Worm (Caenorhabditis elegans) whole organism, L1 larva: ENCODE measurements around the gene xbx-6.

Experiments used
- C34B4.2 ChIP-seq: sonication (generic microtip); optimal IDR thresholded peaks from 2 replicates; lab custom pipeline; 2017; ENCODE audit warnings: mild to moderate bottlenecking, missing genetic modification characterization, missing compliant biosample characterization
- Y116A8C.19 ChIP-seq: sonication (generic microtip); optimal IDR thresholded peaks from 2 replicates; lab custom pipeline; 2016; ENCODE audit warnings: missing compliant biosample characterization, missing genetic modification characterization, borderline replicate concordance
- aha-1 ChIP-seq: fragments of 150-350 bp; optimal IDR thresholded peaks from 2 replicates; lab custom pipeline; 2014; ENCODE audit warnings: missing biosample characterization, missing genetic modification characterization
- aly-2 ChIP-seq: fragments of 150-350 bp; optimal IDR thresholded peaks from 2 replicates; lab custom pipeline; 2014; ENCODE audit warnings: missing biosample characterization, missing genetic modification characterization
- ceh-63 ChIP-seq: fragments of 200-800 bp; sonication (Bioruptor generic); optimal IDR thresholded peaks from 2 replicates; lab custom pipeline; 2018; ENCODE audit warnings: mild to moderate bottlenecking, missing genetic modification characterization, missing compliant biosample characterization
- ceh-82 ChIP-seq, 3 experiments: fragments of 150-350 bp in 1 of 3; sonication (generic microtip) in 2 of 3; optimal IDR thresholded peaks; 2 replicates each; lab custom pipeline; 2014 to 2017; ENCODE audit warnings: missing biosample characterization in 3 of 3, missing genetic modification characterization in 3 of 3
- dpl-1 ChIP-seq, 3 experiments: fragments of 150-350 bp in 2 of 3; sonication (generic microtip) in 1 of 3; optimal IDR thresholded peaks; 2 replicates each; lab custom pipeline; 2014 to 2017; ENCODE audit warnings: missing biosample characterization in 3 of 3, missing genetic modification characterization in 3 of 3, missing genetic modification reagents in 3 of 3
- dsc-1 ChIP-seq: sonication (generic microtip); optimal IDR thresholded peaks from 2 replicates; lab custom pipeline; 2016; ENCODE audit warnings: mild to moderate bottlenecking, missing genetic modification characterization, missing compliant biosample characterization
- efl-1 ChIP-seq, 4 experiments: fragments of 150-350 bp; optimal IDR thresholded peaks in 3 of 4; peaks in 1 of 4; 1 replicate in 1 of 4; 2 replicates in 3 of 4; lab custom pipeline; 2014; ENCODE audit warnings: missing biosample characterization in 2 of 4, missing genetic modification characterization in 2 of 4, missing genetic modification reagents in 2 of 4
- elt-2 ChIP-seq: sonication (generic microtip); optimal IDR thresholded peaks from 2 replicates; lab custom pipeline; 2016; ENCODE audit warnings: missing genetic modification characterization, mild to moderate bottlenecking, inconsistent platforms, missing compliant biosample characterization, missing genetic modification reagents
- fkh-10 ChIP-seq: sonication (generic microtip); optimal IDR thresholded peaks from 2 replicates; lab custom pipeline; 2017; ENCODE audit warnings: missing biosample characterization, missing genetic modification reagents, missing genetic modification characterization
- fkh-8 ChIP-seq: sonication (generic microtip); optimal IDR thresholded peaks from 2 replicates; lab custom pipeline; 2016; ENCODE audit warnings: mild to moderate bottlenecking, missing genetic modification characterization, missing compliant biosample characterization
- isw-1 ChIP-seq: fragments of 200-800 bp; sonication (Bioruptor generic); IDR thresholded peaks from 2 replicates; pipeline ENCODE4 v1.3.6; 2022; ENCODE audit warnings: missing genetic modification characterization, missing compliant biosample characterization
- lin-14 ChIP-seq: fragments of 200-800 bp; sonication (Bioruptor generic); optimal IDR thresholded peaks from 2 replicates; lab custom pipeline; 2018; ENCODE audit warnings: mild to moderate bottlenecking, missing genetic modification characterization, moderate library complexity, missing compliant biosample characterization
- lin-35 ChIP-seq, 2 experiments: fragments of 150-350 bp; optimal IDR thresholded peaks; 2 replicates each; lab custom pipeline; 2014; ENCODE audit warnings: missing biosample characterization in 2 of 2, missing genetic modification characterization in 2 of 2, missing genetic modification reagents in 2 of 2
- lsy-2 ChIP-seq, 2 experiments: fragments of 150-350 bp; optimal IDR thresholded peaks; 2 replicates each; lab custom pipeline; 2014; ENCODE audit warnings: missing biosample characterization in 2 of 2, missing genetic modification characterization in 2 of 2
- nhr-11 ChIP-seq: fragments of 150-350 bp; optimal IDR thresholded peaks from 2 replicates; lab custom pipeline; 2014; ENCODE audit warnings: missing biosample characterization, missing genetic modification characterization
- nhr-20 ChIP-seq: sonication (generic microtip); optimal IDR thresholded peaks from 2 replicates; lab custom pipeline; 2016; ENCODE audit warnings: mild to moderate bottlenecking, missing genetic modification characterization, missing compliant biosample characterization
- nhr-28 ChIP-seq: fragments of 150-350 bp; optimal IDR thresholded peaks from 2 replicates; lab custom pipeline; 2014; ENCODE audit warnings: missing biosample characterization, missing genetic modification characterization
- nhr-71 ChIP-seq: sonication (generic microtip); optimal IDR thresholded peaks from 2 replicates; lab custom pipeline; 2016; ENCODE audit warnings: mild to moderate bottlenecking, missing genetic modification characterization, moderate library complexity, missing compliant biosample characterization
- nhr-85 ChIP-seq: sonication (generic microtip); peaks from one replicate; lab custom pipeline; 2016; ENCODE audit warnings: missing genetic modification characterization, inconsistent platforms, missing compliant biosample characterization
- skn-1 ChIP-seq: fragments of 150-350 bp; optimal IDR thresholded peaks from 2 replicates; lab custom pipeline; 2014; ENCODE audit warnings: missing biosample characterization, missing genetic modification characterization
- snu-23 ChIP-seq: sonication (generic microtip); optimal IDR thresholded peaks from 2 replicates; lab custom pipeline; 2016; ENCODE audit warnings: missing genetic modification characterization, missing compliant biosample characterization
- sptf-1 ChIP-seq: fragments of 150-350 bp; optimal IDR thresholded peaks from 2 replicates; lab custom pipeline; 2014; ENCODE audit warnings: missing biosample characterization, missing genetic modification characterization
- swsn-7 ChIP-seq: sonication (generic microtip); optimal IDR thresholded peaks from 2 replicates; lab custom pipeline; 2016; ENCODE audit warnings: missing genetic modification characterization, missing compliant biosample characterization
- tbx-2 ChIP-seq: sonication (generic microtip); optimal IDR thresholded peaks from 2 replicates; lab custom pipeline; 2016; ENCODE audit warnings: missing genetic modification characterization, missing compliant biosample characterization
- tlp-1 ChIP-seq: fragments of 150-350 bp; optimal IDR thresholded peaks from 2 replicates; lab custom pipeline; 2014; ENCODE audit warnings: missing biosample characterization, missing genetic modification characterization
- unc-62 ChIP-seq: fragments of 150-350 bp; optimal IDR thresholded peaks from 2 replicates; lab custom pipeline; 2014; ENCODE audit warnings: missing biosample characterization, missing genetic modification reagents, missing genetic modification characterization
- unc-98 ChIP-seq: fragments of 200-800 bp; sonication (Bioruptor generic); IDR thresholded peaks from 2 replicates; pipeline ENCODE4 v1.3.6; 2022; ENCODE audit warnings: missing genetic modification characterization, missing compliant biosample characterization
- vab-15 ChIP-seq: sonication (generic microtip); optimal IDR thresholded peaks from 2 replicates; lab custom pipeline; 2017; ENCODE audit warnings: missing genotype, mild to moderate bottlenecking, missing genetic modification characterization, missing compliant biosample characterization

xbx-6 gene

ce11 chrV:9663948-9664347, 38.9 kb upstream of the xbx-6 start:
- TF ChIP-seq nhr-11 (tag; lab: Kevin White, UChicago) (no peak), efl-1 (optimal IDR thresholded peaks at IDR 0.05; lab: Kevin White, UChicago) (no peak), efl-1 (GFP tag; optimal IDR thresholded peaks at IDR 0.05 in 1 of 2; lab: Kevin White, UChicago) (peak in 1 of 2 experiments; percentile 28)
- TF ChIP-seq, all 84 proteins: peak for 1

ce11 chrV:9664620-9665019, 38.2 kb upstream of the xbx-6 start:
- TF ChIP-seq sptf-1 (tag; lab: Kevin White, UChicago) (no peak), fkh-10 (GFP tag; lab: Kevin White, UChicago) (peak; percentile 68), lin-14 (GFP tag; lab: Kevin White, UChicago) (peak; percentile 84), aha-1 (tag; lab: Kevin White, UChicago) (no peak), fkh-8 (tag; lab: Kevin White, UChicago) (peak; percentile 71), swsn-7 (tag; lab: Kevin White, UChicago) (peak; percentile 18), tlp-1 (tag; lab: Kevin White, UChicago) (no peak), nhr-71 (tag; lab: Kevin White, UChicago) (peak; percentile 23), vab-15 (tag; lab: Kevin White, UChicago) (no peak), C34B4.2 (tag; lab: Kevin White, UChicago) (no peak), lsy-2 (tag; optimal IDR thresholded peaks at IDR 0.05; lab: Kevin White, UChicago) (peak in 1 of 2 experiments; percentile 43), lin-35 (GFP tag; optimal IDR thresholded peaks at IDR 0.05; lab: Kevin White, UChicago) (peak in 1 of 2 experiments; percentile 38), efl-1 (optimal IDR thresholded peaks at IDR 0.05; lab: Kevin White, UChicago) (peak; percentile 9 to 19), efl-1 (GFP tag; optimal IDR thresholded peaks at IDR 0.05 in 1 of 2; lab: Kevin White, UChicago) (no peak), nhr-11 (tag; lab: Kevin White, UChicago) (no peak), dpl-1 (GFP tag; optimal IDR thresholded peaks at IDR 0.05; lab: Kevin White, UChicago) (peak in 1 of 3 experiments; percentile 4), Y116A8C.19 (tag; lab: Kevin White, UChicago) (no peak), snu-23 (GFP tag; lab: Kevin White, UChicago) (peak; percentile 13), tbx-2 (tag; lab: Kevin White, UChicago) (peak; percentile 38), aly-2 (tag; lab: Kevin White, UChicago) (no peak), ceh-82 (tag; optimal IDR thresholded peaks at IDR 0.05; lab: Kevin White, UChicago) (peak in 2 of 3 experiments; percentile 36 to 64), unc-98 (no peak)

ce11 chrV:9666394-9666793, 36.5 kb upstream of the xbx-6 start, which contains the start of gene ZK287.1:
Gene ZK287.1, plus strand, starts transcription at chrV:9666694.
- TF ChIP-seq ceh-63 (GFP tag; lab: Kevin White, UChicago) (no peak), isw-1 (GFP tag; lab: Robert Waterston, UW) (no peak), lin-14 (GFP tag; lab: Kevin White, UChicago) (peak; percentile 49)

DNA sequence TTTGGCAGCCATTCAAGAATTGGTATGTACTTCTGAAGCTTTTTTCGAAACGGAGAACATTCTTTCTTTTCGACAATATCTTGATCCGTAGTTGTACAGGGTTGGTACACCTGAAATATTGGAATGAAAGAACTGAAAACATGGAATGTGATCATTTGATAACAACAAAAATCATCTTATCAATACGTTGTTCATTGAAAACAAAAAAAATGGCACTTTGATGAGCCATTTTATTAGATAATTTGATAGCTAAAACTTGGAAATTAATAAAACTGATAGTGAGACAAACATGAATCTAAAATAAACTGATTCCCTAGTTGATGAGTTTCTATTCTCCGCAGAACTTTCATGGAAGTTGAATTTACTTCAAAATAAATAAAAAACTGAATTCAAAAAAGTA, 30.4 kb upstream of the xbx-6 start:
- TF ChIP-seq elt-2 (tag; lab: Kevin White, UChicago) (peak; percentile 49), unc-62 (GFP tag; lab: Kevin White, UChicago) (no peak)

DNA sequence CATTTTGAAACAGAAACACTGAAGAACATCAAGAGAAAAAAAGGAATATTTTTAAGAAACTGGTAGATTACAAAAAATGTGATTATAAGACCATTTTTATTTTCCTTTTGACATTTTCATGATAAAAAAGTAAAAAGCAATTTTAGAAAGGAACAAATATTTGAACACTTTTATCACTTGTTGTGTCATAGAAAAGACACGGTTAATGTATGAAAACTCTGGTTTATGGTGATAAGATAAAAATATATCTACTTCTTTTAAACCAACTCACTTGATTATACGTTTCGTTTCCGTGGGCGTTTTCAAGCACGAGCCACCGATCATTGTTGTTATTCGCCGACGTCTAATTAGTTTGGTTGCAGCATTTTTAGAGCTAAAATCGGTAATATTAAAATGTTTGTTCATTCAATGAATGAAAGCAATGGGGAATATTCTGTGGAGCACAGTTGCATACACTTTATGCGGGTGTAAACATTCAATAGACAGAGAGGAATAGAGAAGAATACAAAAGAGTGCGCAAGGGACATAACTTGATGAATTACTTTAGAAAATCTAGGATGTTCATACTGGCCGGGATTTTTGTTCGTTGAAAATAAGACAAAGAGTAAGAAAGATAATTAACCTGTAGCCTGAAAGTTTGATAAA, 29.5 kb upstream of the xbx-6 start, which contains the start of gene sulp-8:
Gene sulp-8 (minus strand): TSS at position 469 of the 645 bp plus-strand sequence.
- TF ChIP-seq nhr-85 (no peak), sptf-1 (tag; lab: Kevin White, UChicago) (no peak), lsy-2 (tag; optimal IDR thresholded peaks at IDR 0.05; lab: Kevin White, UChicago) (no peak), nhr-20 (tag; lab: Kevin White, UChicago) (no peak), dpl-1 (GFP tag; optimal IDR thresholded peaks at IDR 0.05; lab: Kevin White, UChicago) (peak in 1 of 3 experiments; percentile 12), lin-14 (GFP tag; lab: Kevin White, UChicago) (no peak), lin-35 (GFP tag; optimal IDR thresholded peaks at IDR 0.05; lab: Kevin White, UChicago) (peak in 1 of 2 experiments; percentile 13), dsc-1 (tag; lab: Kevin White, UChicago) (no peak), nhr-28 (tag; lab: Kevin White, UChicago) (no peak), fkh-8 (tag; lab: Kevin White, UChicago) (no peak), skn-1 (tag; lab: Kevin White, UChicago) (no peak), elt-2 (tag; lab: Kevin White, UChicago) (peak; percentile 33)
